Fruit fly (Drosophila melanogaster) whole organism, prepupa: ENCODE data around the gene upd3.

ENCODE experiments used
- Blimp-1 ChIP-seq: fragments of 200-800 bp; sonication (Bioruptor generic); optimal IDR thresholded peaks from 3 replicates; lab custom pipeline; 2017; ENCODE audit warnings: missing biosample characterization, missing genetic modification characterization, mild to moderate bottlenecking, moderate library complexity, missing genetic modification reagents
- CG10631 ChIP-seq: fragments of 200-800 bp; sonication (Bioruptor generic); optimal IDR thresholded peaks from 2 replicates; lab custom pipeline; 2016; ENCODE audit warnings: missing biosample characterization, missing genetic modification characterization
- CG11294 ChIP-seq: fragments of 200-800 bp; sonication (Bioruptor generic); IDR thresholded peaks from 2 replicates; pipeline ENCODE4 v1.3.6; 2022; ENCODE audit warnings: missing biosample characterization, missing genetic modification characterization
- CG11762 ChIP-seq: fragments of 200-800 bp; sonication (Bioruptor generic); optimal IDR thresholded peaks from 3 replicates; lab custom pipeline; 2016; ENCODE audit warnings: missing biosample characterization, missing genetic modification characterization; ENCODE audit not compliant: insufficient read depth
- CG15336 ChIP-seq: fragments of 200-800 bp; sonication (Bioruptor generic); IDR thresholded peaks from 2 replicates; pipeline ENCODE4 v1.3.6; 2022; ENCODE audit warnings: missing biosample characterization, missing genetic modification characterization
- CG1621 ChIP-seq: fragments of 200-800 bp; sonication (Bioruptor generic); optimal IDR thresholded peaks from 3 replicates; lab custom pipeline; 2018; ENCODE audit warnings: missing biosample characterization, mild to moderate bottlenecking, missing genetic modification characterization
- CG16779 ChIP-seq: fragments of 200-800 bp; sonication (Bioruptor generic); optimal IDR thresholded peaks from 3 replicates; lab custom pipeline; 2017; ENCODE audit warnings: missing biosample characterization, mild to moderate bottlenecking, missing genetic modification characterization
- CG3032 ChIP-seq: fragments of 200-800 bp; optimal IDR thresholded peaks from 2 replicates; lab custom pipeline; 2019; ENCODE audit warnings: missing biosample characterization, mild to moderate bottlenecking, missing genetic modification characterization, moderate library complexity
- CG31627 ChIP-seq: fragments of 200-800 bp; sonication (Bioruptor generic); optimal IDR thresholded peaks from 3 replicates; lab custom pipeline; 2016; ENCODE audit warnings: missing biosample characterization, missing genetic modification characterization
- CG3919 ChIP-seq: fragments of 200-800 bp; sonication (Bioruptor generic); optimal IDR thresholded peaks from 3 replicates; lab custom pipeline; 2016; ENCODE audit warnings: missing biosample characterization, missing genetic modification characterization
- CG6163 ChIP-seq: fragments of 200-800 bp; sonication (Bioruptor generic); IDR thresholded peaks from 3 replicates; pipeline ENCODE4 v1.3.6; 2022; ENCODE audit warnings: missing biosample characterization, missing genetic modification characterization
- CG6854 ChIP-seq: fragments of 200-800 bp; sonication (Bioruptor generic); optimal IDR thresholded peaks from 2 replicates; lab custom pipeline; 2017; ENCODE audit warnings: missing biosample characterization, mild to moderate bottlenecking, missing genetic modification characterization
- CG7368 ChIP-seq: fragments of 200-800 bp; sonication (Bioruptor generic); optimal IDR thresholded peaks from 3 replicates; lab custom pipeline; 2016; ENCODE audit warnings: missing biosample characterization, missing genetic modification characterization
- CG8119 ChIP-seq: fragments of 200-800 bp; sonication (Bioruptor generic); IDR thresholded peaks from 3 replicates; pipeline ENCODE4 v1.3.6; 2022; ENCODE audit warnings: missing biosample characterization, missing genetic modification characterization
- CG8319 ChIP-seq: fragments of 200-800 bp; sonication (Bioruptor generic); optimal IDR thresholded peaks from 3 replicates; lab custom pipeline; 2016; ENCODE audit warnings: missing biosample characterization, missing genetic modification characterization
- CG8632 ChIP-seq: fragments of 200-800 bp; sonication (Bioruptor generic); optimal IDR thresholded peaks from 3 replicates; lab custom pipeline; 2016; ENCODE audit warnings: missing biosample characterization, missing genetic modification characterization
- Eip75B ChIP-seq: fragments of 200-800 bp; sonication (Bioruptor generic); optimal IDR thresholded peaks from 3 replicates; lab custom pipeline; 2016; ENCODE audit warnings: missing biosample characterization, missing genetic modification characterization
- Eip78C ChIP-seq: fragments of 200-800 bp; sonication (Bioruptor generic); peaks from one replicate; lab custom pipeline; 2016; ENCODE audit warnings: missing biosample characterization, missing genetic modification characterization
- Ets21C ChIP-seq: fragments of 200-800 bp; sonication (Bioruptor generic); optimal IDR thresholded peaks from 3 replicates; lab custom pipeline; 2016; ENCODE audit warnings: missing biosample characterization, missing genetic modification characterization
- Gug ChIP-seq: fragments of 200-800 bp; sonication (Bioruptor generic); IDR thresholded peaks from 2 replicates; pipeline ENCODE4 v1.3.6; 2022; ENCODE audit warnings: missing biosample characterization, missing genetic modification characterization
- Hr38 ChIP-seq: sonication (Bioruptor generic); optimal IDR thresholded peaks from 2 replicates; lab custom pipeline; 2016; ENCODE audit warnings: missing biosample characterization, missing genetic modification characterization
- Hr39 ChIP-seq: fragments of 200-800 bp; sonication (Bioruptor generic); optimal IDR thresholded peaks from 2 replicates; lab custom pipeline; 2016; ENCODE audit warnings: missing biosample characterization, missing genetic modification characterization
- Lpt ChIP-seq: fragments of 200-800 bp; sonication (Bioruptor generic); optimal IDR thresholded peaks from 3 replicates; lab custom pipeline; 2016; ENCODE audit warnings: missing biosample characterization, missing genetic modification characterization
- Met ChIP-seq: fragments of 200-800 bp; sonication (Bioruptor generic); optimal IDR thresholded peaks from 3 replicates; lab custom pipeline; 2016; ENCODE audit warnings: missing biosample characterization, missing genetic modification characterization
- OdsH ChIP-seq: fragments of 200-800 bp; sonication (Bioruptor generic); optimal IDR thresholded peaks from 3 replicates; lab custom pipeline; 2016; ENCODE audit warnings: missing biosample characterization, missing genetic modification characterization
- Smox ChIP-seq: fragments of 200-800 bp; sonication (Bioruptor generic); optimal IDR thresholded peaks from 3 replicates; lab custom pipeline; 2016; ENCODE audit warnings: missing biosample characterization, missing genetic modification characterization
- Sox15 ChIP-seq: fragments of 200-800 bp; sonication (Bioruptor generic); optimal IDR thresholded peaks from 3 replicates; lab custom pipeline; 2016; ENCODE audit warnings: missing biosample characterization, missing genetic modification characterization
- achi ChIP-seq: fragments of 200-800 bp; sonication (Bioruptor generic); optimal IDR thresholded peaks from 3 replicates; lab custom pipeline; 2016; ENCODE audit warnings: missing biosample characterization, missing genetic modification characterization
- dac ChIP-seq: fragments of 200-800 bp; sonication (Bioruptor generic); optimal IDR thresholded peaks from 2 replicates; lab custom pipeline; 2017; ENCODE audit warnings: missing biosample characterization, mild to moderate bottlenecking, missing genetic modification characterization
- dsx ChIP-seq: fragments of 200-800 bp; optimal IDR thresholded peaks from 3 replicates; lab custom pipeline; 2019; ENCODE audit warnings: missing biosample characterization, mild to moderate bottlenecking, missing genetic modification characterization, moderate library complexity; ENCODE audit not compliant: poor library complexity, severe bottlenecking
- eg ChIP-seq: fragments of 200-800 bp; sonication (Bioruptor generic); IDR thresholded peaks from 3 replicates; pipeline ENCODE4 v1.3.6; 2022; ENCODE audit warnings: missing biosample characterization, missing genetic modification characterization
- fd59A ChIP-seq: fragments of 200-800 bp; sonication (Bioruptor generic); optimal IDR thresholded peaks from 2 replicates; lab custom pipeline; 2017; ENCODE audit warnings: missing biosample characterization, mild to moderate bottlenecking, missing genetic modification characterization, missing genetic modification reagents
- fd85E ChIP-seq: fragments of 200-800 bp; sonication (Bioruptor generic); optimal IDR thresholded peaks from 3 replicates; lab custom pipeline; 2016; ENCODE audit warnings: missing biosample characterization, missing genetic modification characterization
- fkh ChIP-seq: fragments of 200-800 bp; sonication (Bioruptor generic); optimal IDR thresholded peaks from 3 replicates; lab custom pipeline; 2017; ENCODE audit warnings: missing biosample characterization, mild to moderate bottlenecking, missing genetic modification characterization, moderate library complexity
- lz ChIP-seq: fragments of 200-800 bp; sonication (Bioruptor generic); optimal IDR thresholded peaks from 3 replicates; lab custom pipeline; 2016; ENCODE audit warnings: missing biosample characterization, missing genetic modification characterization
- net ChIP-seq: fragments of 200-800 bp; sonication (Bioruptor generic); optimal IDR thresholded peaks from 3 replicates; lab custom pipeline; 2016; ENCODE audit warnings: missing biosample characterization, missing genetic modification characterization
- spab ChIP-seq: fragments of 200-800 bp; sonication (Bioruptor generic); optimal IDR thresholded peaks from 2 replicates; lab custom pipeline; 2017; ENCODE audit warnings: missing biosample characterization, mild to moderate bottlenecking, missing genetic modification characterization, missing genetic modification reagents
- ss ChIP-seq, 2 experiments: fragments of 200-800 bp; sonication (Bioruptor generic); optimal IDR thresholded peaks; 2 replicates in 1 of 2; 3 replicates in 1 of 2; lab custom pipeline; 2017 to 2018; ENCODE audit warnings: mild to moderate bottlenecking in 2 of 2, missing biosample characterization in 2 of 2, missing genetic modification characterization in 2 of 2, moderate library complexity in 1 of 2
- svp ChIP-seq: fragments of 200-800 bp; sonication (Bioruptor generic); peaks from one replicate; lab custom pipeline; 2016; ENCODE audit warnings: missing biosample characterization, missing genetic modification characterization
- topi ChIP-seq: fragments of 200-800 bp; sonication (Bioruptor generic); optimal IDR thresholded peaks from 3 replicates; lab custom pipeline; 2016; ENCODE audit warnings: missing biosample characterization, missing genetic modification characterization
- vri ChIP-seq: fragments of 200-800 bp; sonication (Bioruptor generic); optimal IDR thresholded peaks from 3 replicates; lab custom pipeline; 2016; ENCODE audit warnings: missing biosample characterization, mild to moderate bottlenecking, missing genetic modification characterization

The upd3 gene

dm6 chrX:18275902-18276301 lies 1.1 kb upstream of the upd3 start:
- no peak for TF ChIP-seq net (GFP tag; lab: Kevin White, UChicago)

- TF ChIP-seq CG10631 (GFP tag; lab: Kevin White, UChicago): no peak
- TF ChIP-seq CG16779 (tag; lab: Kevin White, UChicago): no peak
- no peak for TF ChIP-seq achi (GFP tag; lab: Kevin White, UChicago)
- TF ChIP-seq Gug (GFP tag; lab: Robert Waterston, UW): no peak
- no peak for TF ChIP-seq CG11294 (GFP tag; lab: Robert Waterston, UW)
- TF ChIP-seq CG8319: no peak
- TF ChIP-seq Blimp-1 (GFP tag; lab: Kevin White, UChicago): no peak
Observed at dm6 chrX:18278706-18279105, 1.7 kb downstream of the upd3 start.

DNA sequence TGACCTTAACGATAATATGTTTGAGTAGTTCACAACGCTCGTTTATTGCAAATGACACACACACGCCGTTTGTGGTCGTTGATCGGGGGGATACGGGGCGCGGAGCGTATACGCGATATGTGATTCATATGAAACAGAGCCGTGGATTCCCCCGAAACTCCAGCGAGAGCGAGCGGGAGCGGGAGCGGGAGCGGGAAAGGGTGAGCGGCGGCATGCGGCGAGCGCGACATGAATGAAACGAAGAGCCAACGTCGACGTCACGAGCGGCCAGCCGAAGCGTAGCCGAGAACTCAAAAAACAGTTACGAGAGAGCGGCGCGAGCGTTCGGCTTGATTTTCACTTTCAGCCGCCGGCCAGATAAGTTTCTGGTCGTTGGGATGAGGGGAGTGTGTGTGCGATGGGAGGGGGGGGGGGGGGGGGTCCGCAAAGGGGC lies 5.4 kb downstream of the upd3 start:
- no peak for TF ChIP-seq topi
- peak; percentile 44 for TF ChIP-seq fkh
- no peak for TF ChIP-seq CG1621 (tag; lab: Kevin White, UChicago)
- no peak for TF ChIP-seq eg (GFP tag; lab: Robert Waterston, UW)
- peak; percentile 16 for TF ChIP-seq CG6854 (GFP tag; lab: Kevin White, UChicago)
- peak; percentile 22 for TF ChIP-seq CG3919 (GFP tag; lab: Kevin White, UChicago)
- TF ChIP-seq vri (GFP tag; lab: Kevin White, UChicago): peak; percentile 41
- TF ChIP-seq Met (GFP tag; lab: Kevin White, UChicago): no peak
- TF ChIP-seq Eip78C (GFP tag; lab: Kevin White, UChicago): peak; percentile 45
- TF ChIP-seq CG3032 (tag; lab: Kevin White, UChicago): no peak
- peak; percentile 0 to 28 for TF ChIP-seq ss (GFP tag; optimal IDR thresholded peaks at IDR 0.05; lab: Kevin White, UChicago)
- TF ChIP-seq dsx (GFP tag; lab: Kevin White, UChicago): no peak
- no peak for TF ChIP-seq CG31627 (GFP tag; lab: Kevin White, UChicago)
- TF ChIP-seq fd85E (GFP tag; lab: Kevin White, UChicago): no peak
- no peak for TF ChIP-seq lz (GFP tag; lab: Kevin White, UChicago)
- TF ChIP-seq CG7368: no peak
- no peak for TF ChIP-seq fd59A (GFP tag; lab: Kevin White, UChicago)
- TF ChIP-seq Hr39 (GFP tag; lab: Kevin White, UChicago): no peak
- no peak for TF ChIP-seq Sox15
- TF ChIP-seq Hr38 (GFP tag; lab: Kevin White, UChicago): no peak
- no peak for TF ChIP-seq dac
- peak; percentile 84 for TF ChIP-seq svp (GFP tag; lab: Kevin White, UChicago)
- no peak for TF ChIP-seq Eip75B (GFP tag; lab: Kevin White, UChicago)
- peak; percentile 92 for TF ChIP-seq Blimp-1 (GFP tag; lab: Kevin White, UChicago)
- no peak for TF ChIP-seq Ets21C (GFP tag; lab: Kevin White, UChicago)
- no peak for TF ChIP-seq OdsH (GFP tag; lab: Kevin White, UChicago)
- TF ChIP-seq CG8119 (GFP tag; lab: Robert Waterston, UW): peak; percentile 36; the same call in 1 of the 3 replicates
- no peak for TF ChIP-seq CG11762 (GFP tag; lab: Kevin White, UChicago)
- TF ChIP-seq Lpt (GFP tag; lab: Kevin White, UChicago): no peak
- TF ChIP-seq CG8632: no peak
- no peak for TF ChIP-seq Gug (GFP tag; lab: Robert Waterston, UW)
- TF ChIP-seq CG6163 (GFP tag; lab: Robert Waterston, UW): peak; percentile 26; the same call in 1 of the 3 replicates
- TF ChIP-seq, all 60 proteins: peak for 10

- TF ChIP-seq Smox (GFP tag; lab: Kevin White, UChicago) (no peak), spab (GFP tag; lab: Kevin White, UChicago) (no peak), CG6854 (GFP tag; lab: Kevin White, UChicago) (no peak), Hr38 (GFP tag; lab: Kevin White, UChicago) (no peak), Met (GFP tag; lab: Kevin White, UChicago) (no peak), CG3032 (tag; lab: Kevin White, UChicago) (no peak), CG15336 (no peak)
Observed at dm6 chrX:18285215-18285614, 8.2 kb downstream of the upd3 start.
